Worm (Caenorhabditis elegans): ENCODE results near the gene F52F10.2.

The F52F10.2 gene

ce11 chrV:1531159-1531558, 16.8 kb upstream of the F52F10.2 start, which contains the start of gene K02H11.4:
TSS of gene K02H11.4 (minus strand) at chrV:1531259.
- TF ChIP-seq lin-39 (tag; optimal IDR thresholded peaks at IDR 0.05) = no peak
- TF ChIP-seq ZK546.5 (tag; optimal IDR thresholded peaks at IDR 0.05) = no peak
- TF ChIP-seq hmg-11 (tag; optimal IDR thresholded peaks at IDR 0.05) = no peak
- no peak for TF ChIP-seq nhr-25 (tag; optimal IDR thresholded peaks at IDR 0.05)
- TF ChIP-seq fkh-10 (GFP tag; optimal IDR thresholded peaks at IDR 0.05) = no peak
- no peak for TF ChIP-seq ceh-28 (tag; optimal IDR thresholded peaks at IDR 0.05)
- TF ChIP-seq zag-1 (tag; optimal IDR thresholded peaks at IDR 0.05) = no peak
- no peak for TF ChIP-seq egl-5 (tag; optimal IDR thresholded peaks at IDR 0.05)
- no peak for TF ChIP-seq nhr-76 (tag; optimal IDR thresholded peaks at IDR 0.05)
- TF ChIP-seq nhr-77 (tag; optimal IDR thresholded peaks at IDR 0.05) = no peak
- no peak for TF ChIP-seq jun-1 (tag; optimal IDR thresholded peaks at IDR 0.05)
- no peak for TF ChIP-seq R02D3.7 (tag; optimal IDR thresholded peaks at IDR 0.05)
- no peak for TF ChIP-seq nhr-23 (tag; optimal IDR thresholded peaks at IDR 0.05)

ce11 chrV:1532455-1532854, 15.5 kb upstream of the F52F10.2 start:
- TF ChIP-seq ztf-4 (tag; optimal IDR thresholded peaks at IDR 0.05) (no peak), nhr-23 (tag; optimal IDR thresholded peaks at IDR 0.05) (no peak), elt-2 (tag; optimal IDR thresholded peaks at IDR 0.05) (no peak), eor-1 (tag; optimal IDR thresholded peaks at IDR 0.05) (no peak), fos-1 (tag; optimal IDR thresholded peaks at IDR 0.05) (no peak), nfya-1 (tag; optimal IDR thresholded peaks at IDR 0.05; ENCODE audit: insufficient read depth) (no peak), lin-39 (tag; optimal IDR thresholded peaks at IDR 0.05) (no peak), egl-5 (tag; optimal IDR thresholded peaks at IDR 0.05) (no peak), unc-39 (tag; optimal IDR thresholded peaks at IDR 0.05) (no peak), nhr-28 (tag; optimal IDR thresholded peaks at IDR 0.05) (no peak), egl-27 (tag; optimal IDR thresholded peaks at IDR 0.05) (no peak), nhr-67 (tag; optimal IDR thresholded peaks at IDR 0.05) (no peak), hmg-11 (tag; optimal IDR thresholded peaks at IDR 0.05) (no peak), snpc-4 (tag; optimal IDR thresholded peaks at IDR 0.05) (no peak)

ce11 chrV:1534315-1534714, 13.6 kb upstream of the F52F10.2 start, which contains the start of gene trx-5:
TSS of gene trx-5 (minus strand) at chrV:1534415.
- TF ChIP-seq daf-12 (tag; optimal IDR thresholded peaks at IDR 0.05) = no peak
- TF ChIP-seq ama-1 (optimal IDR thresholded peaks at IDR 0.05) = no peak
- TF ChIP-seq nhr-43 (tag; optimal IDR thresholded peaks at IDR 0.05; ENCODE audit: poor library complexity, severe bottlenecking) = no peak
- no peak for TF ChIP-seq nhr-76 (tag; optimal IDR thresholded peaks at IDR 0.05)
- TF ChIP-seq sea-2 (GFP tag; optimal IDR thresholded peaks at IDR 0.05) = no peak
- TF ChIP-seq elt-2 (tag; optimal IDR thresholded peaks at IDR 0.05) = no peak
- no peak for TF ChIP-seq nhr-237 (tag; optimal IDR thresholded peaks at IDR 0.05)
- TF ChIP-seq nhr-25 (tag; optimal IDR thresholded peaks at IDR 0.05) = no peak
- TF ChIP-seq egl-27 (tag; optimal IDR thresholded peaks at IDR 0.05) = no peak
- TF ChIP-seq nhr-11 (tag; optimal IDR thresholded peaks at IDR 0.05) = no peak
- no peak for TF ChIP-seq ZK546.5 (tag; optimal IDR thresholded peaks at IDR 0.05)
- no peak for TF ChIP-seq ceh-9 (tag; optimal IDR thresholded peaks at IDR 0.05)
- TF ChIP-seq nhr-12 (tag; optimal IDR thresholded peaks at IDR 0.05) = no peak
- TF ChIP-seq lin-39 (tag; optimal IDR thresholded peaks at IDR 0.05) = no peak
- TF ChIP-seq hmg-11 (tag; optimal IDR thresholded peaks at IDR 0.05) = no peak
- no peak for TF ChIP-seq ztf-11 (tag; optimal IDR thresholded peaks at IDR 0.05)

- TF ChIP-seq lin-15B (tag; optimal IDR thresholded peaks at IDR 0.05) = no peak
- TF ChIP-seq ceh-82 (tag; optimal IDR thresholded peaks at IDR 0.05) = no peak
- TF ChIP-seq elt-2 (tag; optimal IDR thresholded peaks at IDR 0.05) = no peak
- no peak for TF ChIP-seq fos-1 (tag; optimal IDR thresholded peaks at IDR 0.05)
- TF ChIP-seq sea-2 (GFP tag; optimal IDR thresholded peaks at IDR 0.05) = no peak
- TF ChIP-seq nhr-28 (tag; optimal IDR thresholded peaks at IDR 0.05) = no peak
Measured at ce11 chrV:1536979-1537378, 11.0 kb upstream of the F52F10.2 start, which contains the start of gene K02H11.9. TSS of gene K02H11.9 (minus strand) at chrV:1537079.

- TF ChIP-seq nhr-25 (tag; optimal IDR thresholded peaks at IDR 0.05) (no peak), zag-1 (tag; optimal IDR thresholded peaks at IDR 0.05) (no peak), egl-5 (tag; optimal IDR thresholded peaks at IDR 0.05) (no peak), ceh-82 (tag; optimal IDR thresholded peaks at IDR 0.05) (no peak)
Measured at ce11 chrV:1538842-1539241, 9.1 kb upstream of the F52F10.2 start.
